Fruit fly (Drosophila melanogaster) S2 (cell line): ENCODE measurements around the gene pnr.

Source experiments
- CG8478 ChIP-seq: fragments of >200 bp; optimal IDR thresholded peaks from 2 replicates; lab custom pipeline; 2018
- CTCF ChIP-seq, 2 experiments: fragments of >200 bp; optimal IDR thresholded peaks; 2 replicates each; lab custom pipeline; 2018

- TF ChIP-seq CG8478 (lab: Kevin White, UChicago) (no peak), CTCF (optimal IDR thresholded peaks at IDR 0.05; lab: Kevin White, UChicago) (no peak)
Measured at dm6 chr3R:15987064-15987649, 38.7 kb upstream of the pnr start.
